Worm (Caenorhabditis elegans): ENCODE results near the gene srh-34.

srh-34 gene

DNA sequence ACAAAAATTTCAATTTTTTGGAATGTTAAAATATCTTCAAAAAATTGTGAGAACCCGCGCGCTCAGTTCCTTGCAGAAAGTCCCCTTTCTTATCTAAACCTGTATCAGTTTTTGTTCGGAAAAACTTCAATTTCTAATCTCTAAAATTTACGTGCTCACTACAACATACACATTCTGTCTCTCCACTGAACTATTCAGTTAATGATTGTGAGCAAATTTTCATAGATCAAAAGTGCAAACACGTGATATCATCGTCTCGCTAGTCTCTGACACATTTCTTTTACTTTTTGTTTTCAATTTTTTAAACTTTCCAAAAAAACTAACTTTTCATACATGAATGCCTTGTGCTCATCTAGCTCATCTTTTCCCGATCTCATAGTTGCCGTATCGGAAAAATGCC is 13.0 kb upstream of the srh-34 start, which contains the start of gene nhr-203:
Gene nhr-203 (plus strand): TSS at position 332 of the 400 bp plus-strand sequence.
- TF ChIP-seq nhr-20 (tag; optimal IDR thresholded peaks at IDR 0.05) (peak; percentile 48), jun-1 (tag; optimal IDR thresholded peaks at IDR 0.05) (no peak), nhr-71 (tag; optimal IDR thresholded peaks at IDR 0.05) (peak; percentile 43), efl-3 (GFP tag; optimal IDR thresholded peaks at IDR 0.05) (no peak), aha-1 (tag; optimal IDR thresholded peaks at IDR 0.05) (no peak), rnt-1 (tag; optimal IDR thresholded peaks at IDR 0.05) (no peak), skn-1 (tag; optimal IDR thresholded peaks at IDR 0.05) (no peak), irx-1 (tag; optimal IDR thresholded peaks at IDR 0.05) (no peak), nhr-47 (tag; optimal IDR thresholded peaks at IDR 0.05) (no peak), nhr-90 (tag; optimal IDR thresholded peaks at IDR 0.05; ENCODE audit: poor library complexity) (peak; percentile 4), nhr-76 (tag; optimal IDR thresholded peaks at IDR 0.05) (no peak), nhr-12 (tag; optimal IDR thresholded peaks at IDR 0.05) (no peak), F16B12.6 (tag; optimal IDR thresholded peaks at IDR 0.05) (no peak), elt-2 (tag; optimal IDR thresholded peaks at IDR 0.05) (peak; percentile 83), nhr-85 (tag) (no peak), lin-35 (GFP tag; optimal IDR thresholded peaks at IDR 0.05) (peak in 1 of 2 experiments; percentile 39), ceh-82 (tag; optimal IDR thresholded peaks at IDR 0.05) (no peak), ces-1 (GFP tag; optimal IDR thresholded peaks at IDR 0.05) (no peak), dpl-1 (GFP tag; optimal IDR thresholded peaks at IDR 0.05) (no peak)

DNA sequence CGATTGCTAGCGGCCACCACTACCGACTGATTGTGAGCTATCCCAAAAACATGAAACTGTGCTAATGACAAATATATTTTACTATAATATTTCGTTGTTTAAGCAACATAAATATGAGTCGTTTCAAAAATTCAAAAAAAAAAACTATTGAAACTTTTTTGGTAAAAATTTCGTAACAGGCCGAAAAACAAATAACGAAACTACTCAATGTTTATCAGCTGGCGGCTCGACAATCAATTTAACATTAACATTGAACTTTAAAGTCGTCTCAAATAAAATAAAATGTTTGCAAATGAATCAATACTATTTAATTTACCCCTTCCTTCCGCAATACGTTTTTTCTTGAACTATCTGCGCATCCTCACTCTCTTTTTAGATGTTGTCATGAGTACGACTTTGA is 11.4 kb upstream of the srh-34 start:
- TF ChIP-seq F16B12.6 (tag; optimal IDR thresholded peaks at IDR 0.05) (no peak), aly-2 (tag; optimal IDR thresholded peaks at IDR 0.05) (no peak), hlh-17 (GFP tag; optimal IDR thresholded peaks at IDR 0.05; ENCODE audit: borderline replicate concordance) (no peak), unc-30 (tag; optimal IDR thresholded peaks at IDR 0.05) (no peak), aha-1 (tag; optimal IDR thresholded peaks at IDR 0.05) (no peak), mab-9 (GFP tag; IDR thresholded peaks at IDR 0.05) (no peak), fkh-10 (GFP tag; optimal IDR thresholded peaks at IDR 0.05) (no peak), ama-1 (optimal IDR thresholded peaks at IDR 0.05) (no peak), lin-13 (GFP tag; optimal IDR thresholded peaks at IDR 0.05) (no peak), ceh-90 (tag; optimal IDR thresholded peaks at IDR 0.05) (no peak)

DNA sequence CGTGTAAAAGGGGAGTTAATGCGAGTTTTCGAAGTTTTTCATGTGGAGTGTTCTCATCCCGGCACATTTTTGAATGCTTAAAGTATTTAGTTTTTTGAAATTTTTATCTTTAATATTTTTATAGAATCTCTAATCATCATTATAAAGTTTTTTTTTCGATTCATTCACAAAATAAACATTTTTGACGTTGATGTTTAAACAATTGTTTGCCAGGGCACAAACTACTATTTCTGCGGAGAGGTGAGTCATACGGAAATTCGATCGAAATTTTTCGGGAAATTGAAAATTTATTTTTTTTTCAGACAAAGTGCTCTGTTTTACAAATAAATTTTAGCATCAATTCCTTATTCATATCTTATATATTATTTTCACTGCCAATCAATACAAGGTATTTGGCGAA is 7.1 kb upstream of the srh-34 start, which contains the start of gene nhr-98:
Gene nhr-98 (plus strand): TSS at position 301 of the 400 bp plus-strand sequence.
- TF ChIP-seq ceh-8 (GFP tag; optimal IDR thresholded peaks at IDR 0.05) (no peak), aly-2 (tag; optimal IDR thresholded peaks at IDR 0.05) (no peak), mdl-1 (tag; optimal IDR thresholded peaks at IDR 0.05) (no peak), fkh-4 (tag; optimal IDR thresholded peaks at IDR 0.05; ENCODE audit: borderline replicate concordance) (no peak), C16A3.4 (tag; optimal IDR thresholded peaks at IDR 0.05) (no peak), blmp-1 (tag; optimal IDR thresholded peaks at IDR 0.05) (no peak)

DNA sequence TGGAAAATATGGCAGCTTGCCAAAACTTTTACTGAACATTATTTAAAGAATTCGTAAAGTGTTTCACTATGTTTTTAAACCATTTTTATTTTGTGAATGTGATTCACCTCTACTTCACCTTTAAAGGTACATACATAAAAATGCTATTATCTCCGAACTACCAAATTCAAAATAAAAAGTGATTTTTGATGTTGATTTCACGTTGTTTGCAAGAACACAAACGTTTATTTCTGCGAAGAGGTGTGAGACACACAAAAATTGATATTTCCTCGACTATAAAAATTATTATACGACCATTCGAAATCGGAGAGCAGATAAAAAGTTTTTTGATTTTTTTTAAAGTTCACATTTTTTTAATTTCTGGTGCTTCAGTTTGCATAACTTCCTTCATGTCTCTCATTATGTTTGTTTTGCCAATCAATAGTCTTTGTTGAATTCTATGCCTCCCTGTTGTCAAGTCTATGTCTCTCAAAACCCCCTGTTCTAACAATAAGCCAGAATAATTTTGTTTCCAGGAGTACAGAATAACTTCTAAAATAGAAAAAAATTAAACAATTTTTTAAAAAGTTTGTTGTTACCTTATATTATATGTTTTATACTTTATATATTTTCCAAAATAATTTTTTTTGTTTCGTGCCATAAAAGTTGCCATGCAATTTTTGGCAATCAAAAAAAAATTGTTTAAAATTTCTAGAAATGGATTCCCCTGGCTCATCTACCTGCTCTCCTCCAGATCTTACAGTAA is 4.5 kb upstream of the srh-34 start, which contains the start of gene nhr-123:
Gene nhr-123 (plus strand): TSS at position 695 of the 745 bp plus-strand sequence.
- TF ChIP-seq Y116A8C.19 (tag; optimal IDR thresholded peaks at IDR 0.05; ENCODE audit: borderline replicate concordance) (no peak), efl-1 (optimal IDR thresholded peaks at IDR 0.05) (no peak), efl-1 (GFP tag; optimal IDR thresholded peaks at IDR 0.05 in 1 of 2) (peak in 1 of 2 experiments; percentile 90)

DNA sequence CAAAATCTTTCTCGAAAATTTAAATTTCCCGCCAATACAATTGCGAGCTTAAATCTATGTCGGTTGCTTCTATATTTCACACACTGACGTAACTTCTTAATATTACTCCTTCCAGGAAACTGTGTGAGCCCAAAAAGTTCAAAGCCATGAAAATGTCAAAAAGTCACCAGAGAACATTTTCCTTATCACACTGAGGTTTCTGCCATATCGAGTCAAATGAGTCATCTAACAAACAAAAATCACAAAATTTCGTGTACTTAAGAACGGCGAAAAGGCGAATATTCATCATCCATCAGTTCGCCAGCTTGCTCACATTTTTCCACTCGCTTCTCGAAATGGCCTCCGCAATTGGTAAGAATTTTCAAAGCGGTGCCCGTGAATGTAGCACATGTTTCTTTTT is 3.2 kb upstream of the srh-34 start, which contains the start of gene M02H5.8:
Gene M02H5.8 (plus strand): TSS at position 297 of the 400 bp plus-strand sequence.
- TF ChIP-seq ztf-4 (tag; optimal IDR thresholded peaks at IDR 0.05) (no peak), lir-3 (tag; optimal IDR thresholded peaks at IDR 0.05; ENCODE audit: poor library complexity) (no peak), efl-1 (optimal IDR thresholded peaks at IDR 0.05) (no peak), efl-1 (GFP tag; optimal IDR thresholded peaks at IDR 0.05 in 1 of 2) (peak in 1 of 2 experiments; percentile 31)
